Fruit fly (Drosophila melanogaster): ENCODE data around the gene jb.

- TF ChIP-seq HLH106 (tag; optimal IDR thresholded peaks at IDR 0.05) (no peak), usp (GFP tag; optimal IDR thresholded peaks at IDR 0.05) (no peak), dmrt93B (GFP tag; optimal IDR thresholded peaks at IDR 0.05) (no peak), rgr (GFP tag; optimal IDR thresholded peaks at IDR 0.05) (no peak), Vsx2 (GFP tag; optimal IDR thresholded peaks at IDR 0.05; ENCODE audit: partially characterized antibody) (no peak), Mio (GFP tag; optimal IDR thresholded peaks at IDR 0.05) (no peak), pan (optimal IDR thresholded peaks at IDR 0.05) (no peak), Dfd (GFP tag; optimal IDR thresholded peaks at IDR 0.05) (no peak), Dif (GFP tag; optimal IDR thresholded peaks at IDR 0.05; ENCODE audit: partially characterized antibody) (no peak)
These were observed 4.7 kb downstream of the jb start for dm6 chrX:20385865-20386264.

Data from whole organism, wandering third instar larva.